Fruit fly (Drosophila melanogaster) whole organism, prepupa: ENCODE measurements around the gene CG32264.

Source experiments
- CG16779 ChIP-seq: fragments of 200-800 bp; sonication (Bioruptor generic); optimal IDR thresholded peaks from 3 replicates; lab custom pipeline; 2017; ENCODE audit warnings: missing biosample characterization, mild to moderate bottlenecking, missing genetic modification characterization
- CG6276 ChIP-seq: fragments of 200-800 bp; sonication (Bioruptor generic); optimal IDR thresholded peaks from 2 replicates; lab custom pipeline; 2017; ENCODE audit warnings: missing biosample characterization, mild to moderate bottlenecking, missing genetic modification characterization
- Ets21C ChIP-seq: fragments of 200-800 bp; sonication (Bioruptor generic); optimal IDR thresholded peaks from 3 replicates; lab custom pipeline; 2016; ENCODE audit warnings: missing biosample characterization, missing genetic modification characterization
- Met ChIP-seq: fragments of 200-800 bp; sonication (Bioruptor generic); optimal IDR thresholded peaks from 3 replicates; lab custom pipeline; 2016; ENCODE audit warnings: missing biosample characterization, missing genetic modification characterization
- achi ChIP-seq: fragments of 200-800 bp; sonication (Bioruptor generic); optimal IDR thresholded peaks from 3 replicates; lab custom pipeline; 2016; ENCODE audit warnings: missing biosample characterization, missing genetic modification characterization

DNA sequence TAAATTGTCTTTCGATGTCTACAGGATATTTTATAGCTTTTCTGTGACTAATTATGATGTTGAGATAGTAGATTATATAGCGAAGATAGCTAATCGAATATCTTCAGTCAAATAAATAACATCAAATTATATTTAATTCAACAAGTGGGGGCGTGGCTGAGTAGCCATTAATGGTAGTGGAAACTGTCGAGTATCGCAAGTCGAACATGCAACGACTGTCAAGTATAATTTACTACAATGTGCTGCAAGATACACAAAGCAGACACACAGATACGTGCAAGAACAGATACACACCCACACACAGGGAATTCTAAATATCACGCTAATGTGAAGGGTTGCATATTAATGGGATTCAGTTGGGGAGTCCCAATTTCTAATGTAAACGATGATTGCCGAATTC, 51.2 kb downstream of the CG32264 start, which contains the start of gene ppk27:
- TF ChIP-seq Ets21C (no peak), CG16779 (tag; lab: Kevin White, UChicago) (no peak), achi (no peak), CG6276 (GFP tag; lab: Kevin White, UChicago) (no peak), Met (no peak)
